Worm (Caenorhabditis elegans) whole organism, young adult: ENCODE measurements around the gene C06A12.3.
A peak's percentile ranks its signal among the peaks of the same experiment; 100 is the strongest.

Experiments used
- B0035.1 ChIP-seq: sonication (generic microtip); optimal IDR thresholded peaks from 2 replicates; lab custom pipeline; 2016; ENCODE audit warnings: missing genetic modification characterization, mild to moderate bottlenecking, missing compliant biosample characterization, missing genotype, missing genetic modification reagents
- F33H1.4 ChIP-seq: fragments of 200-800 bp; sonication (Bioruptor generic); IDR thresholded peaks from 2 replicates; pipeline ENCODE4 v1.3.6; 2022; ENCODE audit warnings: missing genetic modification reagents, missing genetic modification characterization, missing compliant biosample characterization
- F39B2.1 ChIP-seq: fragments of 200-800 bp; sonication (Bioruptor generic); IDR thresholded peaks from 2 replicates; pipeline ENCODE4 v1.3.6; 2022; ENCODE audit warnings: missing genetic modification reagents, missing genetic modification characterization, missing compliant biosample characterization
- F49E8.2 ChIP-seq: sonication (generic microtip); optimal IDR thresholded peaks from 3 replicates; lab custom pipeline; 2017; ENCODE audit warnings: missing genetic modification characterization, mild to moderate bottlenecking, missing compliant biosample characterization, antibody characterized with exemption, moderate library complexity; ENCODE audit not compliant: insufficient read depth
- F52B5.7 ChIP-seq: sonication (generic microtip); optimal IDR thresholded peaks from 2 replicates; lab custom pipeline; 2016; ENCODE audit warnings: mild to moderate bottlenecking, missing genetic modification characterization, missing compliant biosample characterization
- F55B11.4 ChIP-seq: sonication (generic microtip); optimal IDR thresholded peaks from 2 replicates; lab custom pipeline; 2016; ENCODE audit warnings: missing compliant biosample characterization, missing genetic modification characterization, borderline replicate concordance; ENCODE audit not compliant: insufficient read depth
- K12H6.12 ChIP-seq: fragments of 200-800 bp; sonication (Bioruptor generic); optimal IDR thresholded peaks from 2 replicates; lab custom pipeline; 2018; ENCODE audit warnings: mild to moderate bottlenecking, missing genetic modification characterization, missing compliant biosample characterization
- Y53G8AR.9 ChIP-seq: fragments of 200-800 bp; sonication (Bioruptor generic); conservative IDR thresholded peaks from 2 replicates; pipeline ENCODE4 v1.3.6; 2022; ENCODE audit warnings: missing genetic modification reagents, missing genetic modification characterization, missing compliant biosample characterization
- ZK185.1 ChIP-seq: sonication (generic microtip); optimal IDR thresholded peaks from 2 replicates; lab custom pipeline; 2016; ENCODE audit warnings: mild to moderate bottlenecking, missing genetic modification characterization, missing compliant biosample characterization; ENCODE audit not compliant: poor library complexity, severe bottlenecking
- ama-1 ChIP-seq, 3 experiments: fragments of 150-350 bp in 1 of 3; sonication (generic microtip) in 2 of 3; optimal IDR thresholded peaks; 2 replicates each; lab custom pipeline; 2014 to 2018; ENCODE audit warnings: missing biosample characterization in 2 of 3, missing genetic modification characterization in 2 of 3, missing genetic modification reagents in 2 of 3
- athp-1 ChIP-seq: sonication (generic microtip); optimal IDR thresholded peaks from 2 replicates; lab custom pipeline; 2017; ENCODE audit warnings: mild to moderate bottlenecking, missing genetic modification characterization, missing compliant biosample characterization
- attf-3 ChIP-seq: fragments of 200-800 bp; sonication (Bioruptor generic); conservative IDR thresholded peaks from 2 replicates; pipeline ENCODE4 v1.3.6; 2022; ENCODE audit warnings: missing genetic modification reagents, missing genetic modification characterization, missing compliant biosample characterization
- attf-5 ChIP-seq: fragments of 200-800 bp; sonication (Bioruptor generic); optimal IDR thresholded peaks from 2 replicates; lab custom pipeline; 2018; ENCODE audit warnings: mild to moderate bottlenecking, missing genetic modification characterization, missing compliant biosample characterization
- ccch-3 ChIP-seq: fragments of 200-800 bp; sonication (Bioruptor generic); optimal IDR thresholded peaks from 2 replicates; lab custom pipeline; 2018; ENCODE audit warnings: mild to moderate bottlenecking, missing genetic modification characterization, missing compliant biosample characterization
- cebp-1 ChIP-seq, 2 experiments: fragments of 200-800 bp in 1 of 2; sonication (Bioruptor generic) in 1 of 2; sonication (generic microtip) in 1 of 2; IDR thresholded peaks in 1 of 2; optimal IDR thresholded peaks in 1 of 2; 2 replicates each; pipeline versions ENCODE4 v1.3.6 to Lab custom; 2017 to 2022; ENCODE audit warnings: missing compliant biosample characterization in 2 of 2, missing genetic modification characterization in 2 of 2, mild to moderate bottlenecking in 1 of 2, missing genetic modification reagents in 1 of 2, moderate library complexity in 1 of 2
- cebp-2 ChIP-seq: fragments of 200-800 bp; sonication (Bioruptor generic); IDR thresholded peaks from 2 replicates; pipeline ENCODE4 v1.3.6; 2022; ENCODE audit warnings: missing genetic modification characterization, missing compliant biosample characterization
- ceh-100 ChIP-seq: fragments of 200-800 bp; sonication (Bioruptor generic); IDR thresholded peaks from 2 replicates; pipeline ENCODE4 v1.3.6; 2022; ENCODE audit warnings: missing genetic modification reagents, missing genetic modification characterization, missing compliant biosample characterization
- dpl-1 ChIP-seq: fragments of 150-350 bp; optimal IDR thresholded peaks from 2 replicates; lab custom pipeline; 2014; ENCODE audit warnings: missing biosample characterization, missing genetic modification reagents, missing genetic modification characterization
- gei-17 ChIP-seq: fragments of 200-800 bp; sonication (Bioruptor generic); optimal IDR thresholded peaks from 2 replicates; lab custom pipeline; 2018; ENCODE audit warnings: mild to moderate bottlenecking, missing genetic modification characterization, missing compliant biosample characterization
- lin-40 ChIP-seq: sonication (generic microtip); optimal IDR thresholded peaks from 2 replicates; lab custom pipeline; 2016; ENCODE audit warnings: missing genetic modification characterization, mild to moderate bottlenecking, missing compliant biosample characterization, missing genotype, missing genetic modification reagents
- lin-54 ChIP-seq: fragments of 200-800 bp; sonication (Bioruptor generic); optimal IDR thresholded peaks from 2 replicates; lab custom pipeline; 2018; ENCODE audit warnings: mild to moderate bottlenecking, missing genetic modification characterization, missing compliant biosample characterization
- lir-1 ChIP-seq: fragments of 200-800 bp; sonication (Bioruptor generic); conservative IDR thresholded peaks from 2 replicates; pipeline ENCODE4 v1.3.6; 2022; ENCODE audit warnings: missing genetic modification reagents, missing genetic modification characterization, missing compliant biosample characterization
- madf-3 ChIP-seq: fragments of 200-800 bp; sonication (Bioruptor generic); IDR thresholded peaks from 2 replicates; pipeline ENCODE4 v1.3.6; 2022; ENCODE audit warnings: missing genetic modification reagents, missing genetic modification characterization, missing compliant biosample characterization
- nfyb-1 ChIP-seq: fragments of 200-800 bp; sonication (Bioruptor generic); IDR thresholded peaks from 2 replicates; pipeline ENCODE4 v1.3.6; 2022; ENCODE audit warnings: missing genetic modification reagents, missing genetic modification characterization, missing compliant biosample characterization
- nhr-80 ChIP-seq: sonication (generic microtip); optimal IDR thresholded peaks from 2 replicates; lab custom pipeline; 2016; ENCODE audit warnings: missing genetic modification characterization, missing compliant biosample characterization
- pbrm-1 ChIP-seq: fragments of 200-800 bp; sonication (Bioruptor generic); IDR thresholded peaks from 2 replicates; pipeline ENCODE4 v1.3.6; 2022; ENCODE audit warnings: missing genetic modification reagents, missing genetic modification characterization, missing compliant biosample characterization
- rcor-1 ChIP-seq: fragments of 200-800 bp; sonication (Bioruptor generic); IDR thresholded peaks from 2 replicates; pipeline ENCODE4 v1.3.6; 2022; ENCODE audit warnings: missing genetic modification reagents, missing genetic modification characterization, missing compliant biosample characterization
- sdz-38 ChIP-seq: sonication (generic microtip); optimal IDR thresholded peaks from 2 replicates; lab custom pipeline; 2016; ENCODE audit warnings: missing genotype, missing genetic modification characterization, missing compliant biosample characterization
- snpc-1.3 ChIP-seq: sonication (generic microtip); optimal IDR thresholded peaks from 2 replicates; lab custom pipeline; 2017; ENCODE audit warnings: missing genetic modification characterization, mild to moderate bottlenecking, missing compliant biosample characterization, antibody characterized with exemption, moderate library complexity, missing genotype, missing genetic modification reagents; ENCODE audit not compliant: insufficient read depth
- snpc-3.4 ChIP-seq: sonication (generic microtip); optimal IDR thresholded peaks from 2 replicates; lab custom pipeline; 2017; ENCODE audit warnings: missing genetic modification characterization, mild to moderate bottlenecking, missing compliant biosample characterization, antibody characterized with exemption, moderate library complexity, missing genotype, missing genetic modification reagents
- snpc-4 ChIP-seq, 5 experiments: fragments of 150-350 bp in 1 of 5; sonication (generic microtip) in 4 of 5; optimal IDR thresholded peaks; 2 replicates each; lab custom pipeline; 2014 to 2018; ENCODE audit warnings: missing genetic modification characterization in 5 of 5, missing biosample characterization in 3 of 5, antibody characterized with exemption in 2 of 5, mild to moderate bottlenecking in 2 of 5, missing compliant biosample characterization in 2 of 5, missing genotype in 2 of 5, moderate library complexity in 2 of 5, missing genetic modification reagents in 1 of 5
- tbx-9 ChIP-seq: sonication (generic microtip); optimal IDR thresholded peaks from 2 replicates; lab custom pipeline; 2016; ENCODE audit warnings: borderline replicate concordance, missing genetic modification characterization, inconsistent platforms, missing compliant biosample characterization
- xnd-1 ChIP-seq: sonication (generic microtip); optimal IDR thresholded peaks from 2 replicates; lab custom pipeline; 2016; ENCODE audit warnings: missing genotype, missing genetic modification reagents, missing genetic modification characterization, missing compliant biosample characterization
- ztf-18 ChIP-seq: sonication (generic microtip); optimal IDR thresholded peaks from 2 replicates; lab custom pipeline; 2016; ENCODE audit warnings: missing genotype, mild to moderate bottlenecking, missing genetic modification characterization, missing compliant biosample characterization
- ztf-26 ChIP-seq: sonication (generic microtip); optimal IDR thresholded peaks from 2 replicates; lab custom pipeline; 2017; ENCODE audit warnings: missing genetic modification characterization, missing compliant biosample characterization
- ztf-6 ChIP-seq: fragments of 200-800 bp; sonication (Bioruptor generic); IDR thresholded peaks from 2 replicates; pipeline ENCODE4 v1.3.6; 2022; ENCODE audit warnings: missing genetic modification reagents, missing genetic modification characterization, missing compliant biosample characterization

The C06A12.3 gene

DNA sequence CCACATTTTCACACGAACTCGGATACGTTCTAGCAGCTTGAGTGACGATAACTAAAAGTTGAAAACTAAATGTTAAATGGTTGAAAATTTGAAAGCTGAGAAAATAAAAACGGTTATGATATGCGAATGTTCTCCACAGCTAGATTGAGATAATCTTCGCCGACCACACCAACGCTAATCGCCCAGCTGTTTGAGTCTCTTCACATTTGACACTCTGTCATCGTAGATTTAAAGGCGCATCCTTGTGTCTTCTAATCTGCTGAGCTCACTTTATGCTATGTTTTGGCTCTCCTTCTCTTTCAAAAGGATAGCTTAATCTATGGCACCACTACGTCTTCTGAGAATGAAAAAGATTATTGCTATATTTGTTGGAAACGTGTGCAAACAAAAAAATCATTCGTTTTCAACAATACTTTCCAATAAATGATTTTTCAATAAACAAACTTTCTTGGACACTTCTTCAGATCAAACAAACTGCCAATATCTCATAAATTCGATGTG lies 35.6 kb downstream of the C06A12.3 start, which contains the start of gene F11E6.10:
F11E6.10 (minus strand) TSS at position 51 of the 501 bp plus-strand sequence.
- no peak for TF ChIP-seq nfyb-1 (GFP tag; lab: Robert Waterston, UW)
- TF ChIP-seq attf-5, result no peak
- TF ChIP-seq madf-3 (GFP tag; lab: Robert Waterston, UW), result no peak
- no peak for TF ChIP-seq K12H6.12 (tag; lab: Kevin White, UChicago)
- no peak for TF ChIP-seq cebp-1 (GFP tag; IDR thresholded peaks at IDR 0.05; lab: Robert Waterston, UW)
- no peak for TF ChIP-seq cebp-1 (tag; optimal IDR thresholded peaks at IDR 0.05; lab: Kevin White, UChicago)
- TF ChIP-seq F55B11.4 (tag; lab: Kevin White, UChicago), result no peak
- no peak for TF ChIP-seq rcor-1 (GFP tag; lab: Robert Waterston, UW)
- TF ChIP-seq tbx-9 (tag; lab: Kevin White, UChicago), result no peak

- TF ChIP-seq sdz-38 (no peak), ceh-100 (GFP tag; lab: Robert Waterston, UW) (no peak), nhr-80 (tag; lab: Kevin White, UChicago) (peak; percentile 23), dpl-1 (GFP tag; lab: Kevin White, UChicago) (no peak), F55B11.4 (tag; lab: Kevin White, UChicago) (no peak), cebp-1 (GFP tag; IDR thresholded peaks at IDR 0.05; lab: Robert Waterston, UW) (no peak), cebp-1 (tag; optimal IDR thresholded peaks at IDR 0.05; lab: Kevin White, UChicago) (peak; percentile 40), F33H1.4 (GFP tag; lab: Robert Waterston, UW) (no peak), attf-3 (GFP tag; lab: Robert Waterston, UW) (no peak), snpc-3.4 (no peak)
Measured at ce11 chrIV:17465886-17466285, 38.4 kb downstream of the C06A12.3 start, which contains the start of gene F11E6.6. TSS of gene F11E6.6 (minus strand) at chrIV:17465986.

ce11 chrIV:17467325-17467724 lies 39.8 kb downstream of the C06A12.3 start, which contains the start of gene elo-2:
TSS of gene elo-2 (minus strand) at chrIV:17467408.
- TF ChIP-seq nhr-80 (tag; lab: Kevin White, UChicago) (peak; percentile 51), ztf-6 (GFP tag; lab: Robert Waterston, UW) (no peak), xnd-1 (tag; lab: Kevin White, UChicago) (no peak), nfyb-1 (GFP tag; lab: Robert Waterston, UW) (0 out of 2 replicates have a peak, but pooled peaks have one; percentile 19), ztf-18 (tag; lab: Kevin White, UChicago) (peak; percentile 22)

DNA sequence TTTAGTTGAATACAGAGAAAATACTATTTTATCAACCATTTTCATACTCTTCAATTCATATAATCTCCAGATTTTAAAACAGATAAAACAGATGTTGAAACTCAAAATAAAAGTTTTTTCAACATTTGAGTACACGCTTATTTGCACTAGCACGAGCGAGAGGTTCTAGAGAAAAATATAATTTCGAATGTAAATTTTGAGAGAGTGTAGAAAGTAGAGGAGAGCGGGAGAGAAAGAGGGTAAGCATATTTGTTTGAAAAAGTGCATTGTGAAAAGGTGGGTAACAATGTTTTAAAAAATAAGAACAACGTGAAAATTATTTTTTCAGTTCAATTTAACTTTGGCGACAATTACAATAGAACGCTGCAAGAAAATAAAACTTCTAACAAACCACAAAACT lies 40.3 kb downstream of the C06A12.3 start:
- no peak for TF ChIP-seq F49E8.2 (tag; lab: Kevin White, UChicago)
- TF ChIP-seq lin-40 (tag; lab: Kevin White, UChicago), result no peak
- TF ChIP-seq Y53G8AR.9 (GFP tag; lab: Robert Waterston, UW), result 0 out of 2 replicates have a peak, but pooled peaks have one; percentile 31
- no peak for TF ChIP-seq athp-1 (tag; lab: Kevin White, UChicago)
- TF ChIP-seq snpc-1.3, result no peak
- no peak for TF ChIP-seq xnd-1 (tag; lab: Kevin White, UChicago)
- TF ChIP-seq, all 124 proteins: peak for 1

ce11 chrIV:17470096-17470602 lies 42.6 kb downstream of the C06A12.3 start, which contains the start of gene F11E6.4:
TSS of gene F11E6.4 (minus strand) at chrIV:17470354.
- TF ChIP-seq ztf-26 (no peak), ama-1 (optimal IDR thresholded peaks at IDR 0.05; lab: Kevin White, UChicago) (peak; percentile 35), ama-1 (GFP tag; optimal IDR thresholded peaks at IDR 0.05; lab: Kevin White, UChicago) (no peak), Y53G8AR.9 (GFP tag; lab: Robert Waterston, UW) (no peak), F39B2.1 (no peak), F52B5.7 (tag; lab: Kevin White, UChicago) (no peak), ceh-100 (GFP tag; lab: Robert Waterston, UW) (no peak), gei-17 (GFP tag; lab: Kevin White, UChicago) (peak; percentile 7), ztf-18 (tag; lab: Kevin White, UChicago) (no peak), lir-1 (GFP tag; lab: Robert Waterston, UW) (no peak), nfyb-1 (GFP tag; lab: Robert Waterston, UW) (peak; percentile 37; the same call in 1 of the 2 replicates), cebp-2 (GFP tag; lab: Robert Waterston, UW) (no peak), lin-54 (GFP tag; lab: Kevin White, UChicago) (no peak), ccch-3 (no peak), B0035.1 (tag; lab: Kevin White, UChicago) (peak; percentile 11), snpc-4 (GFP tag; optimal IDR thresholded peaks at IDR 0.05; lab: Kevin White, UChicago) (no peak), snpc-4 (tag; optimal IDR thresholded peaks at IDR 0.05; lab: Kevin White, UChicago) (no peak), pbrm-1 (GFP tag; lab: Robert Waterston, UW) (no peak), ZK185.1 (tag; lab: Kevin White, UChicago) (peak; percentile 0), F55B11.4 (tag; lab: Kevin White, UChicago) (no peak), snpc-1.3 (no peak)
